Fruit fly (Drosophila melanogaster) whole organism, embryonic: Measurements from ENCODE around the gene CG46465.

Experiments used
- ATbp ChIP-seq: fragments of 200-800 bp; sonication (Bioruptor generic); optimal IDR thresholded peaks from 2 replicates; lab custom pipeline; 2017; ENCODE audit warnings: missing biosample characterization, mild to moderate bottlenecking, missing genetic modification characterization, missing genetic modification reagents
- Abd-B ChIP-seq: fragments of 200-800 bp; sonication (Bioruptor generic); optimal IDR thresholded peaks from 2 replicates; lab custom pipeline; 2018; ENCODE audit warnings: missing biosample characterization, mild to moderate bottlenecking, missing genetic modification characterization, moderate library complexity
- Aef1 ChIP-seq: fragments of 200-800 bp; sonication (Bioruptor generic); IDR thresholded peaks from 3 replicates; pipeline ENCODE4 v1.3.6; 2022; ENCODE audit warnings: missing biosample characterization, missing genetic modification characterization
- CG10431 ChIP-seq: fragments of 200-800 bp; sonication (Bioruptor generic); optimal IDR thresholded peaks from 3 replicates; lab custom pipeline; 2018; ENCODE audit warnings: missing biosample characterization, mild to moderate bottlenecking, missing genetic modification characterization
- CG10654 ChIP-seq: fragments of 200-800 bp; sonication (Bioruptor generic); optimal IDR thresholded peaks from 2 replicates; lab custom pipeline; 2016; ENCODE audit warnings: missing biosample characterization, missing genetic modification characterization
- CG10979 ChIP-seq: fragments of 200-800 bp; sonication (Bioruptor generic); optimal IDR thresholded peaks from 2 replicates; lab custom pipeline; 2018; ENCODE audit warnings: missing biosample characterization, mild to moderate bottlenecking, missing genetic modification characterization, moderate library complexity
- CG12071 ChIP-seq: fragments of 200-800 bp; sonication (Bioruptor generic); optimal IDR thresholded peaks from 3 replicates; lab custom pipeline; 2018; ENCODE audit warnings: missing biosample characterization, mild to moderate bottlenecking, missing genetic modification characterization
- CG13287 ChIP-seq: fragments of 200-800 bp; sonication (Bioruptor generic); IDR thresholded peaks from 2 replicates; pipeline ENCODE4 v1.3.6; 2022; ENCODE audit warnings: missing biosample characterization, missing genetic modification characterization; ENCODE audit not compliant: partially characterized antibody
- CG13296 ChIP-seq: fragments of 200-800 bp; sonication (Bioruptor generic); optimal IDR thresholded peaks from 3 replicates; lab custom pipeline; 2018; ENCODE audit warnings: missing biosample characterization, mild to moderate bottlenecking, missing genetic modification characterization
- CG13775 ChIP-seq: fragments of 200-800 bp; sonication (Bioruptor generic); optimal IDR thresholded peaks from 3 replicates; lab custom pipeline; 2017; ENCODE audit warnings: missing biosample characterization, mild to moderate bottlenecking, missing genetic modification characterization
- CG16863 ChIP-seq: fragments of 200-800 bp; sonication (Bioruptor generic); optimal IDR thresholded peaks from 3 replicates; lab custom pipeline; 2016; ENCODE audit warnings: missing biosample characterization, missing genetic modification characterization
- CG18764 ChIP-seq: fragments of 200-800 bp; sonication (Bioruptor generic); optimal IDR thresholded peaks from 3 replicates; lab custom pipeline; 2016; ENCODE audit warnings: missing biosample characterization, missing genetic modification characterization
- CG30431 ChIP-seq: fragments of 200-800 bp; sonication (Bioruptor generic); optimal IDR thresholded peaks from 2 replicates; lab custom pipeline; 2017; ENCODE audit warnings: missing biosample characterization, missing genetic modification characterization
- CG33213 ChIP-seq: fragments of 200-800 bp; sonication (Bioruptor generic); optimal IDR thresholded peaks from 3 replicates; lab custom pipeline; 2016; ENCODE audit warnings: missing biosample characterization, missing genetic modification characterization
- CG33557 ChIP-seq: fragments of 200-800 bp; sonication (Bioruptor generic); optimal IDR thresholded peaks from 2 replicates; lab custom pipeline; 2019; ENCODE audit warnings: missing biosample characterization, mild to moderate bottlenecking, missing genetic modification characterization, moderate library complexity
- CG4282 ChIP-seq: fragments of 200-800 bp; sonication (Bioruptor generic); optimal IDR thresholded peaks from 2 replicates; lab custom pipeline; 2016; ENCODE audit warnings: missing biosample characterization, missing genetic modification characterization
- CG4730 ChIP-seq: fragments of 200-800 bp; sonication (Bioruptor generic); IDR thresholded peaks from 2 replicates; pipeline ENCODE4 v1.3.6; 2022; ENCODE audit warnings: missing biosample characterization, missing genetic modification characterization
- CG7357 ChIP-seq: fragments of 200-800 bp; sonication (Bioruptor generic); IDR thresholded peaks from 3 replicates; pipeline ENCODE4 v1.3.6; 2022; ENCODE audit warnings: missing biosample characterization, missing genetic modification characterization
- CG8924 ChIP-seq: fragments of 200-800 bp; optimal IDR thresholded peaks from 3 replicates; lab custom pipeline; 2019; ENCODE audit warnings: missing biosample characterization, mild to moderate bottlenecking, missing genetic modification characterization, moderate library complexity
- CG9876 ChIP-seq: fragments of 200-800 bp; sonication (Bioruptor generic); optimal IDR thresholded peaks from 2 replicates; lab custom pipeline; 2016; ENCODE audit warnings: missing biosample characterization, missing genetic modification characterization
- Camta ChIP-seq: fragments of 200-800 bp; sonication (Bioruptor generic); optimal IDR thresholded peaks from 2 replicates; lab custom pipeline; 2016; ENCODE audit warnings: missing biosample characterization, missing genetic modification characterization
- Chrac-16 ChIP-seq: fragments of 200-800 bp; sonication (Bioruptor generic); optimal IDR thresholded peaks from 3 replicates; lab custom pipeline; 2016; ENCODE audit warnings: missing biosample characterization, missing genetic modification characterization
- Dip3 ChIP-seq: fragments of 200-800 bp; sonication (Bioruptor generic); optimal IDR thresholded peaks from 3 replicates; lab custom pipeline; 2016; ENCODE audit warnings: missing biosample characterization, missing genetic modification characterization
- Dp ChIP-seq: fragments of 200-800 bp; sonication (Bioruptor generic); optimal IDR thresholded peaks from 2 replicates; lab custom pipeline; 2018; ENCODE audit warnings: missing biosample characterization, mild to moderate bottlenecking, missing genetic modification characterization, moderate library complexity
- E2f1 ChIP-seq: fragments of 200-800 bp; sonication (Bioruptor generic); IDR thresholded peaks from 2 replicates; pipeline ENCODE4 v1.3.6; 2022; ENCODE audit warnings: missing biosample characterization, missing genetic modification characterization
- Ets97D ChIP-seq: fragments of 200-800 bp; sonication (Bioruptor generic); optimal IDR thresholded peaks from 3 replicates; lab custom pipeline; 2016; ENCODE audit warnings: missing biosample characterization, missing genetic modification characterization
- H2.0 ChIP-seq: fragments of 200-800 bp; sonication (Bioruptor generic); IDR thresholded peaks from 2 replicates; pipeline ENCODE4 v1.3.6; 2022; ENCODE audit warnings: missing biosample characterization, missing genetic modification characterization
- HmgD ChIP-seq: fragments of 200-800 bp; sonication (Bioruptor generic); optimal IDR thresholded peaks from 3 replicates; lab custom pipeline; 2016; ENCODE audit warnings: missing biosample characterization, missing genetic modification characterization
- Hr78 ChIP-seq, 2 experiments: fragments of 200-800 bp in 1 of 2; fragments of >200 bp in 1 of 2; sonication (Bioruptor generic) in 1 of 2; optimal IDR thresholded peaks; 2 replicates each; lab custom pipeline; 2017 to 2019; ENCODE audit warnings: missing biosample characterization in 2 of 2, missing genetic modification characterization in 2 of 2, mild to moderate bottlenecking in 1 of 2, moderate library complexity in 1 of 2
- Mad ChIP-seq: fragments of 200-800 bp; sonication (Bioruptor generic); optimal IDR thresholded peaks from 2 replicates; lab custom pipeline; 2016; ENCODE audit warnings: missing biosample characterization, missing genetic modification characterization
- Poxn ChIP-seq: fragments of 200-800 bp; sonication (Bioruptor generic); IDR thresholded peaks from 2 replicates; pipeline ENCODE4 v1.3.6; 2022; ENCODE audit warnings: missing biosample characterization, missing genetic modification characterization
- Rx ChIP-seq: fragments of 200-800 bp; sonication (Bioruptor generic); IDR thresholded peaks from 2 replicates; pipeline ENCODE4 v1.3.6; 2022; ENCODE audit warnings: missing biosample characterization, missing genetic modification characterization
- Sin3A ChIP-seq: fragments of >200 bp; optimal IDR thresholded peaks from 2 replicates; lab custom pipeline; 2018
- TFAM ChIP-seq: fragments of 200-800 bp; sonication (Bioruptor generic); optimal IDR thresholded peaks from 2 replicates; lab custom pipeline; 2017; ENCODE audit warnings: missing biosample characterization, missing genetic modification characterization, inconsistent platforms
- Xrp1 ChIP-seq: fragments of 200-800 bp; sonication (Bioruptor generic); IDR thresholded peaks from 2 replicates; pipeline ENCODE4 v1.3.6; 2022; ENCODE audit warnings: missing biosample characterization, missing genetic modification characterization
- YL-1 ChIP-seq: fragments of 200-800 bp; sonication (Bioruptor generic); optimal IDR thresholded peaks from 3 replicates; lab custom pipeline; 2017; ENCODE audit warnings: missing biosample characterization, mild to moderate bottlenecking, missing genetic modification characterization
- bab2 ChIP-seq: fragments of 200-800 bp; sonication (Bioruptor generic); optimal IDR thresholded peaks from 2 replicates; lab custom pipeline; 2016; ENCODE audit warnings: missing biosample characterization, missing genetic modification characterization
- caup ChIP-seq: fragments of 200-800 bp; sonication (Bioruptor generic); optimal IDR thresholded peaks from 3 replicates; lab custom pipeline; 2017; ENCODE audit warnings: missing biosample characterization, mild to moderate bottlenecking, missing genetic modification characterization, moderate library complexity; ENCODE audit not compliant: severe bottlenecking
- cg ChIP-seq: fragments of 200-800 bp; sonication (Bioruptor generic); optimal IDR thresholded peaks from 3 replicates; lab custom pipeline; 2019; ENCODE audit warnings: missing biosample characterization, mild to moderate bottlenecking, missing genetic modification characterization, moderate library complexity
- ci ChIP-seq: fragments of 200-800 bp; sonication (Bioruptor generic); IDR thresholded peaks from 3 replicates; pipeline ENCODE4 v1.3.6; 2022; ENCODE audit warnings: missing biosample characterization, missing genetic modification characterization
- gsb ChIP-seq: fragments of 200-800 bp; sonication (Bioruptor generic); IDR thresholded peaks from 2 replicates; pipeline ENCODE4 v1.3.6; 2022; ENCODE audit warnings: missing biosample characterization, missing genetic modification characterization
- gsb-n ChIP-seq: fragments of 200-800 bp; sonication (Bioruptor generic); optimal IDR thresholded peaks from 3 replicates; lab custom pipeline; 2018; ENCODE audit warnings: missing biosample characterization, mild to moderate bottlenecking, missing genetic modification characterization
- onecut ChIP-seq: fragments of 200-800 bp; sonication (Bioruptor generic); IDR thresholded peaks from 2 replicates; pipeline ENCODE4 v1.3.6; 2022; ENCODE audit warnings: missing biosample characterization, missing genetic modification characterization
- otp ChIP-seq: fragments of 200-800 bp; sonication (Bioruptor generic); IDR thresholded peaks from 3 replicates; pipeline ENCODE4, ENCODE4 v1.3.6; 2022; ENCODE audit warnings: missing biosample characterization, missing genetic modification characterization
- pita ChIP-seq: fragments of 200-800 bp; sonication (Bioruptor generic); optimal IDR thresholded peaks from 2 replicates; lab custom pipeline; 2017; ENCODE audit warnings: missing biosample characterization, mild to moderate bottlenecking, missing genetic modification characterization
- pzg ChIP-seq: fragments of 200-800 bp; sonication (Bioruptor generic); optimal IDR thresholded peaks from 3 replicates; lab custom pipeline; 2018; ENCODE audit warnings: missing biosample characterization, mild to moderate bottlenecking, missing genetic modification characterization, moderate library complexity
- ro ChIP-seq: fragments of 200-800 bp; sonication (Bioruptor generic); IDR thresholded peaks from 2 replicates; pipeline ENCODE4 v1.3.6; 2022; ENCODE audit warnings: missing biosample characterization, missing genetic modification characterization
- run ChIP-seq: fragments of 200-800 bp; sonication (Bioruptor generic); optimal IDR thresholded peaks from 3 replicates; lab custom pipeline; 2018; ENCODE audit warnings: missing biosample characterization, mild to moderate bottlenecking, missing genetic modification characterization
- slp2 ChIP-seq: fragments of 200-800 bp; sonication (Bioruptor generic); optimal IDR thresholded peaks from 2 replicates; lab custom pipeline; 2016; ENCODE audit warnings: missing biosample characterization, missing genetic modification characterization
- sr ChIP-seq: fragments of 200-800 bp; sonication (Bioruptor generic); IDR thresholded peaks from 3 replicates; pipeline ENCODE4 v1.3.6; 2022; ENCODE audit warnings: missing biosample characterization, missing genetic modification characterization
- sug ChIP-seq: fragments of 200-800 bp; optimal IDR thresholded peaks from 2 replicates; lab custom pipeline; 2019; ENCODE audit warnings: missing biosample characterization, mild to moderate bottlenecking, missing genetic modification characterization, moderate library complexity
- zen2 ChIP-seq: fragments of 200-800 bp; sonication (Bioruptor generic); IDR thresholded peaks from 3 replicates; pipeline ENCODE4 v1.3.6; 2022; ENCODE audit warnings: missing biosample characterization, missing genetic modification characterization; ENCODE audit not compliant: partially characterized antibody

CG46465 gene

dm6 chr2L:18966214-18966556 lies 26.1 kb upstream of the CG46465 start (continued):
- TF ChIP-seq onecut (peak; percentile 47; the same call in 1 of the 2 replicates), CG10654 (GFP tag; lab: Kevin White, UChicago) (peak; percentile 53), YL-1 (no peak), CG10979 (tag; lab: Kevin White, UChicago) (peak; percentile 56), Dip3 (peak; percentile 40), pzg (no peak), Abd-B (GFP tag; lab: Kevin White, UChicago) (peak; percentile 53), CG33213 (GFP tag; lab: Kevin White, UChicago) (peak; percentile 42), Poxn (GFP tag; lab: Robert Waterston, UW) (peak; percentile 86), Aef1 (GFP tag; lab: Robert Waterston, UW) (peak; percentile 86), Camta (GFP tag; lab: Kevin White, UChicago) (no peak), Hr78 (GFP tag; optimal IDR thresholded peaks at IDR 0.05; lab: Kevin White, UChicago) (no peak), CG12071 (peak; percentile 60), bab2 (GFP tag; lab: Kevin White, UChicago) (peak; percentile 4), CG30431 (GFP tag; lab: Kevin White, UChicago) (peak; percentile 8), Mad (peak; percentile 16), Sin3A (no peak), CG33557 (GFP tag; lab: Kevin White, UChicago) (no peak), H2.0 (peak; percentile 88), Chrac-16 (GFP tag; lab: Kevin White, UChicago) (peak; percentile 55), ATbp (GFP tag; lab: Kevin White, UChicago) (peak; percentile 27), CG4282 (no peak), ro (peak; percentile 70), CG7357 (GFP tag; lab: Robert Waterston, UW) (peak; percentile 77), otp (peak; percentile 88), slp2 (peak; percentile 44), CG13296 (GFP tag; lab: Kevin White, UChicago) (peak; percentile 81), caup (GFP tag; lab: Kevin White, UChicago) (peak; percentile 81), Xrp1 (GFP tag; lab: Robert Waterston, UW) (peak; percentile 86), CG13287 (GFP tag; lab: Robert Waterston, UW) (0 out of 2 replicates have a peak, but pooled peaks have one; percentile 12), E2f1 (GFP tag; lab: Robert Waterston, UW) (peak; percentile 88), CG10431 (no peak), sug (tag; lab: Kevin White, UChicago) (peak; percentile 87), HmgD (GFP tag; lab: Kevin White, UChicago) (no peak), gsb-n (tag; lab: Kevin White, UChicago) (peak; percentile 19), Ets97D (GFP tag; lab: Kevin White, UChicago) (peak; percentile 14), CG4730 (peak; percentile 89), CG16863 (GFP tag; lab: Kevin White, UChicago) (no peak), CG9876 (no peak), cg (GFP tag; lab: Kevin White, UChicago) (no peak), TFAM (GFP tag; lab: Kevin White, UChicago) (no peak), CG18764 (GFP tag; lab: Kevin White, UChicago) (peak; percentile 70), zen2 (GFP tag; lab: Robert Waterston, UW) (no peak), ci (GFP tag; lab: Robert Waterston, UW) (peak; percentile 83), Rx (GFP tag; lab: Robert Waterston, UW) (peak; percentile 68; the same call in 1 of the 2 replicates), CG13775 (GFP tag; lab: Kevin White, UChicago) (peak; percentile 55), Dp (no peak), gsb (peak; percentile 91), CG8924 (tag; lab: Kevin White, UChicago) (peak; percentile 77), sr (GFP tag; lab: Robert Waterston, UW) (no peak), run (peak; percentile 47), pita (GFP tag; lab: Kevin White, UChicago) (no peak)
